Fruit fly (Drosophila melanogaster) whole organism, wandering third instar larva: ENCODE results near the gene dlp.
A peak's percentile ranks its signal among the peaks of the same experiment; 100 is the strongest.

ENCODE experiments used
- Abd-B ChIP-seq: fragments of >200 bp; optimal IDR thresholded peaks from 2 replicates; lab custom pipeline; 2017; ENCODE audit warnings: missing biosample characterization, missing genetic modification characterization
- CG9705 ChIP-seq: fragments of 200-800 bp; sonication (Bioruptor generic); optimal IDR thresholded peaks from 2 replicates; lab custom pipeline; 2018; ENCODE audit warnings: missing biosample characterization, mild to moderate bottlenecking, missing genetic modification characterization
- CrebA ChIP-seq: fragments of 200-800 bp; sonication (Bioruptor generic); optimal IDR thresholded peaks from 2 replicates; lab custom pipeline; 2016; ENCODE audit warnings: missing biosample characterization, mild to moderate bottlenecking, missing genetic modification characterization, borderline replicate concordance
- Dfd ChIP-seq: fragments of >200 bp; optimal IDR thresholded peaks from 2 replicates; lab custom pipeline; 2017; ENCODE audit warnings: missing biosample characterization, missing genetic modification characterization
- Dif ChIP-seq: fragments of 200-275, 200-300 bp; sonication (Bioruptor generic); optimal IDR thresholded peaks from 2 replicates; lab custom pipeline; 2018; ENCODE audit warnings: missing biosample characterization, missing genetic modification characterization; ENCODE audit not compliant: partially characterized antibody
- GATAd ChIP-seq: sonication (Bioruptor generic); optimal IDR thresholded peaks from 2 replicates; lab custom pipeline; 2016; ENCODE audit warnings: missing biosample characterization, missing genetic modification characterization
- HLH106 ChIP-seq: fragments of 200-800 bp; optimal IDR thresholded peaks from 3 replicates; lab custom pipeline; 2019; ENCODE audit warnings: missing biosample characterization, mild to moderate bottlenecking, missing genetic modification characterization, moderate library complexity
- Hnf4 ChIP-seq: fragments of 200-800 bp; sonication (Bioruptor generic); optimal IDR thresholded peaks from 2 replicates; lab custom pipeline; 2016; ENCODE audit warnings: missing biosample characterization, mild to moderate bottlenecking, missing genetic modification characterization
- Hr78 ChIP-seq: fragments of >200 bp; optimal IDR thresholded peaks from 2 replicates; lab custom pipeline; 2017; ENCODE audit warnings: missing biosample characterization, missing genetic modification characterization
- Hr83 ChIP-seq: fragments of 200-300 bp; sonication (Bioruptor generic); optimal IDR thresholded peaks from 2 replicates; lab custom pipeline; 2016; ENCODE audit warnings: missing biosample characterization, mild to moderate bottlenecking, missing genetic modification characterization, moderate library complexity; ENCODE audit not compliant: poor library complexity, severe bottlenecking
- Jra ChIP-seq: sonication (Bioruptor generic); optimal IDR thresholded peaks from 2 replicates; lab custom pipeline; 2016; ENCODE audit warnings: missing biosample characterization, missing genetic modification characterization
- Mio ChIP-seq: sonication (Bioruptor generic); optimal IDR thresholded peaks from 2 replicates; lab custom pipeline; 2016; ENCODE audit warnings: missing biosample characterization, missing genetic modification characterization
- N ChIP-seq: fragments of >200 bp; optimal IDR thresholded peaks from 2 replicates; lab custom pipeline; 2018; ENCODE audit warnings: missing biosample characterization, missing external identifiers, missing genetic modification characterization
- OdsH ChIP-seq: fragments of 200-800 bp; sonication (Bioruptor generic); optimal IDR thresholded peaks from 2 replicates; lab custom pipeline; 2016; ENCODE audit warnings: missing biosample characterization, mild to moderate bottlenecking, missing genetic modification characterization
- Rel ChIP-seq, 2 experiments: fragments of 200-800 bp; sonication (Bioruptor generic) in 1 of 2; optimal IDR thresholded peaks; 2 replicates in 1 of 2; 3 replicates in 1 of 2; lab custom pipeline; 2016 to 2019; ENCODE audit warnings: mild to moderate bottlenecking in 2 of 2, missing biosample characterization in 2 of 2, missing genetic modification characterization in 2 of 2, moderate library complexity in 1 of 2
- Sp1 ChIP-seq: fragments of 200-800 bp; sonication (Bioruptor generic); optimal IDR thresholded peaks from 3 replicates; lab custom pipeline; 2019; ENCODE audit warnings: missing biosample characterization, mild to moderate bottlenecking, missing genetic modification characterization, moderate library complexity
- Vsx2 ChIP-seq: fragments of 200-300, 225-300 bp; sonication (Bioruptor generic); optimal IDR thresholded peaks from 2 replicates; lab custom pipeline; 2018; ENCODE audit warnings: missing biosample characterization, missing genetic modification characterization; ENCODE audit not compliant: partially characterized antibody
- br ChIP-seq: fragments of 200-800 bp; sonication (Bioruptor generic); optimal IDR thresholded peaks from 2 replicates; lab custom pipeline; 2016; ENCODE audit warnings: missing biosample characterization, missing genetic modification characterization
- brk ChIP-seq: fragments of 200-800 bp; sonication (Bioruptor generic); optimal IDR thresholded peaks from 2 replicates; lab custom pipeline; 2016; ENCODE audit warnings: missing biosample characterization, mild to moderate bottlenecking, missing genetic modification characterization
- dl ChIP-seq, 2 experiments: fragments of 175-275, 200-275 bp in 1 of 2; fragments of 200-275 bp in 1 of 2; sonication (Bioruptor generic); optimal IDR thresholded peaks; lab custom pipeline; 2018; ENCODE audit warnings: mild to moderate bottlenecking in 2 of 2, missing biosample characterization in 2 of 2, missing genetic modification characterization in 2 of 2, moderate library complexity in 2 of 2; ENCODE audit not compliant: partially characterized antibody in 2 of 2, insufficient read depth in 1 of 2
- dmrt93B ChIP-seq: fragments of 200-800 bp; sonication (Bioruptor generic); optimal IDR thresholded peaks from 2 replicates; lab custom pipeline; 2018; ENCODE audit warnings: missing biosample characterization, mild to moderate bottlenecking, missing genetic modification characterization
- ey ChIP-seq: fragments of 200-800 bp; sonication (Bioruptor generic); optimal IDR thresholded peaks from 2 replicates; lab custom pipeline; 2016; ENCODE audit warnings: missing biosample characterization, missing genetic modification characterization
- foxo ChIP-seq, 2 experiments: fragments of 200-800 bp; sonication (Bioruptor generic); optimal IDR thresholded peaks; 2 replicates in 1 of 2; 3 replicates in 1 of 2; lab custom pipeline; 2016 to 2017; ENCODE audit warnings: missing biosample characterization in 2 of 2, missing genetic modification characterization in 2 of 2
- fru ChIP-seq: fragments of 200-800 bp; sonication (Bioruptor generic); optimal IDR thresholded peaks from 3 replicates; lab custom pipeline; 2016; ENCODE audit warnings: missing biosample characterization, mild to moderate bottlenecking, missing genetic modification characterization
- h ChIP-seq: fragments of 200-800 bp; sonication (Bioruptor generic); optimal IDR thresholded peaks from 3 replicates; lab custom pipeline; 2016; ENCODE audit warnings: missing biosample characterization, mild to moderate bottlenecking, missing genetic modification characterization
- jim ChIP-seq: fragments of 175-275, 200-325 bp; sonication (Bioruptor generic); optimal IDR thresholded peaks from 2 replicates; lab custom pipeline; 2016; ENCODE audit warnings: missing biosample characterization, mild to moderate bottlenecking, missing genetic modification characterization
- lola ChIP-seq: fragments of >200 bp; optimal IDR thresholded peaks from 2 replicates; lab custom pipeline; 2017; ENCODE audit warnings: missing biosample characterization, missing genetic modification characterization
- psq ChIP-seq: fragments of 200-800 bp; sonication (Bioruptor generic); optimal IDR thresholded peaks from 3 replicates; lab custom pipeline; 2017; ENCODE audit warnings: missing biosample characterization, mild to moderate bottlenecking, missing genetic modification characterization, moderate library complexity
- rgr ChIP-seq: fragments of 200-800 bp; sonication (Bioruptor generic); optimal IDR thresholded peaks from 3 replicates; lab custom pipeline; 2016; ENCODE audit warnings: missing biosample characterization, mild to moderate bottlenecking, missing genetic modification characterization
- sage ChIP-seq: fragments of 200-800 bp; sonication (Bioruptor generic); optimal IDR thresholded peaks from 2 replicates; lab custom pipeline; 2016; ENCODE audit warnings: missing biosample characterization, mild to moderate bottlenecking, missing genetic modification characterization
- sv ChIP-seq: fragments of 200-800 bp; sonication (Bioruptor generic); optimal IDR thresholded peaks from 3 replicates; lab custom pipeline; 2016; ENCODE audit warnings: missing biosample characterization, missing genetic modification characterization
- tai ChIP-seq: sonication (Bioruptor generic); optimal IDR thresholded peaks from 2 replicates; lab custom pipeline; 2016; ENCODE audit warnings: missing biosample characterization, missing genetic modification characterization
- usp ChIP-seq: fragments of >200 bp; optimal IDR thresholded peaks from 2 replicates; lab custom pipeline; 2017; ENCODE audit warnings: missing biosample characterization, missing genetic modification characterization
- woc ChIP-seq: sonication (Bioruptor generic); optimal IDR thresholded peaks from 2 replicates; lab custom pipeline; 2016; ENCODE audit warnings: missing biosample characterization, mild to moderate bottlenecking, missing genetic modification characterization

Gene dlp

DNA sequence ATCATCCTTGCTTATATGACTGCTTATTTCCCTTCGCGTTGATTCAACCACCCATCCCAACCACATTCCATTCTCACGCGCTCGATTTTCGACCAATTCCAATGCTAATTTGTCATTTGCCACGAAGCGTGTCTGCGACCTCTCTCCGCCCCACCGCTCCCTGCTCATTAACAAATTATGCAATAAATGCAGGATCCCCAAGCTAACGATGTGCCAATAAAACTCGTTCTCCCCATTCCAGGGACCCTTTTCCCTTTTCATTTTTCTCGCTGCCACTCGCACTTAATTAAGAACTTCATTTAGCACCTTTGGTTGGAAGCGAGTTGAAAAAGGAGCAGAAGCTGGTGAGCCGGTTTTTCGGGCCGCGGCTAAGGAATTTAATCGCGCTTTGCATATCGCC is 13.5 kb downstream of the dlp start:
- TF ChIP-seq Abd-B (GFP tag; lab: Kevin White, UChicago) = no peak
- no peak for TF ChIP-seq Jra (GFP tag; lab: Kevin White, UChicago)
- TF ChIP-seq tai (GFP tag; lab: Kevin White, UChicago) = no peak
- TF ChIP-seq usp (GFP tag; lab: Kevin White, UChicago) = no peak
- TF ChIP-seq OdsH (GFP tag; lab: Kevin White, UChicago) = no peak
- no peak for TF ChIP-seq fru (GFP tag; lab: Kevin White, UChicago)
- TF ChIP-seq jim (GFP tag; lab: Kevin White, UChicago) = no peak
- no peak for TF ChIP-seq lola (GFP tag; lab: Kevin White, UChicago)
- TF ChIP-seq psq (GFP tag; lab: Kevin White, UChicago) = no peak
- no peak for TF ChIP-seq h (GFP tag; lab: Kevin White, UChicago)
- no peak for TF ChIP-seq dl (GFP tag; optimal IDR thresholded peaks at IDR 0.05; lab: Kevin White, UChicago; ENCODE audit: insufficient read depth in 1 of 2, partially characterized antibody in 2 of 2)

dm6 chr3L:14647210-14647869 is 14.9 kb downstream of the dlp start:
- no peak for TF ChIP-seq usp (GFP tag; lab: Kevin White, UChicago)
- no peak for TF ChIP-seq Mio (GFP tag; lab: Kevin White, UChicago)
- peak; percentile 64 for TF ChIP-seq Hnf4 (GFP tag; lab: Kevin White, UChicago)
- TF ChIP-seq OdsH (GFP tag; lab: Kevin White, UChicago) = peak; percentile 75
- TF ChIP-seq ey = peak; percentile 60
- TF ChIP-seq br = peak; percentile 63
- peak; percentile 89 for TF ChIP-seq HLH106
- TF ChIP-seq N (GFP tag; lab: Kevin White, UChicago) = no peak
- TF ChIP-seq Dif (GFP tag; lab: Kevin White, UChicago) = no peak
- no peak for TF ChIP-seq Hr78 (GFP tag; lab: Kevin White, UChicago)
- TF ChIP-seq fru (GFP tag; lab: Kevin White, UChicago) = peak; percentile 70
- TF ChIP-seq brk (GFP tag; lab: Kevin White, UChicago) = peak; percentile 72
- peak; percentile 11 for TF ChIP-seq CG9705
- no peak for TF ChIP-seq Dfd (GFP tag; lab: Kevin White, UChicago)
- peak; percentile 17 for TF ChIP-seq sage
- TF ChIP-seq foxo (GFP tag; optimal IDR thresholded peaks at IDR 0.05; lab: Kevin White, UChicago) = peak in 1 of 2 experiments; percentile 81
- no peak for TF ChIP-seq Jra (GFP tag; lab: Kevin White, UChicago)
- TF ChIP-seq tai (GFP tag; lab: Kevin White, UChicago) = no peak
- TF ChIP-seq woc = peak; percentile 28
- TF ChIP-seq h (GFP tag; lab: Kevin White, UChicago) = peak; percentile 88
- no peak for TF ChIP-seq Vsx2
- TF ChIP-seq lola (GFP tag; lab: Kevin White, UChicago) = no peak
- no peak for TF ChIP-seq GATAd (GFP tag; lab: Kevin White, UChicago)
- TF ChIP-seq Rel (GFP tag; optimal IDR thresholded peaks at IDR 0.05; lab: Kevin White, UChicago) = peak; percentile 61
- TF ChIP-seq Rel (tag; optimal IDR thresholded peaks at IDR 0.05; lab: Kevin White, UChicago) = peak; percentile 20
- no peak for TF ChIP-seq CrebA (GFP tag; lab: Kevin White, UChicago)
- peak; percentile 72 for TF ChIP-seq psq (GFP tag; lab: Kevin White, UChicago)
- peak; percentile 82 for TF ChIP-seq Sp1 (GFP tag; lab: Kevin White, UChicago)
- no peak for TF ChIP-seq jim (GFP tag; lab: Kevin White, UChicago)
- peak; percentile 43 for TF ChIP-seq dmrt93B (GFP tag; lab: Kevin White, UChicago)
- TF ChIP-seq sv (GFP tag; lab: Kevin White, UChicago) = no peak
- TF ChIP-seq rgr = peak; percentile 76

DNA sequence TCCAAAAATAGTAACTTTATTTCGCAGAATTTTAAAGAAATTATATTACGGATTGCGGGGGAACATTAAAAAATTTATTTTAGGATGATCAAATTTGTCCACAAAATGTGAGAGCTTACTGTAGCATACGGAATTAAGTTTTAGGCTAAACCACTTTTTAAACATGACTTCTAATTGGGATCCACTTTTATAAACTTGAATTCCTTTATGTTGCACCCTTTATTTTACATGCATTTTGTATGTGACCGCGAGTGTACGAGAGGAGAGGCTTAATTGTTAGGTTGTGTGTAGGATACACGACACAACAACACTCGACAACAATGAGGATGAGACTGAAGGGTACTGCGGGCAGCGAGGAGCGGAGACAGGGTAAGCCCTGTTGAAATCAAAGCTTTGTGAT is 16.5 kb downstream of the dlp start:
- TF ChIP-seq OdsH (GFP tag; lab: Kevin White, UChicago) (no peak), foxo (GFP tag; optimal IDR thresholded peaks at IDR 0.05; lab: Kevin White, UChicago) (peak in 1 of 2 experiments; percentile 8), rgr (no peak), lola (GFP tag; lab: Kevin White, UChicago) (no peak), Abd-B (GFP tag; lab: Kevin White, UChicago) (no peak), tai (GFP tag; lab: Kevin White, UChicago) (no peak), jim (GFP tag; lab: Kevin White, UChicago) (no peak), Vsx2 (peak; percentile 29), Hr83 (GFP tag; lab: Kevin White, UChicago) (no peak), Mio (GFP tag; lab: Kevin White, UChicago) (no peak)
